Worm (Caenorhabditis elegans): ENCODE results near the gene gtf-2F2.
"Not testable (repeated sequence)": the region's sequence is repeated elsewhere in the genome, so short reads cannot be mapped to it uniquely, and the experiment has no call there.

The gtf-2F2 gene

DNA sequence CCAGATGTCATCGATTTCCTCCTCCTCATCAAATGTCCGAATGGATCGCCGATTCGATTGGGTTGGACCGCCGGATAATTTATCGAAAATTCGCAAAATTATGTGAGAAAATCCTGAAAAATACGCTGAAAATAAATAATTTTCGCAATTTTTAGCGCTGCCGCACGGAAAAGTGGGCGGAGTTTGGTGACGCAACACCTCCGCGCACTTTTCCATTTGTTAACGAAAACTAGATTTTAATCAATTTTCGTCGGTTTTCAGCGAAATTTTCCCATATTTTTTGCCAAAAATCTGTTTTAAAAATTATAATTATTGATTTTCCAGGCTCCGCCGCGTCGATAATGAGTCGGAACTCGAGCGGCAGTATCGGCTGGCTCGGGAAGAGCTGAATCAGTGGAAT lies 7.3 kb downstream of the gtf-2F2 start, which contains the start of gene Y39B6A.34:
Gene Y39B6A.34, plus strand, starts transcription at position 3 of the 400 bp plus-strand sequence.
- TF ChIP-seq unc-62 (GFP tag; optimal IDR thresholded peaks at IDR 0.05), result no peak

ce11 chrV:19001656-19002055 lies 7.9 kb downstream of the gtf-2F2 start, which contains the start of gene Y39B6A.33:
TSS of gene Y39B6A.33 (plus strand) at chrV:19001956.
- TF ChIP-seq unc-62 (GFP tag; optimal IDR thresholded peaks at IDR 0.05), result no peak

DNA sequence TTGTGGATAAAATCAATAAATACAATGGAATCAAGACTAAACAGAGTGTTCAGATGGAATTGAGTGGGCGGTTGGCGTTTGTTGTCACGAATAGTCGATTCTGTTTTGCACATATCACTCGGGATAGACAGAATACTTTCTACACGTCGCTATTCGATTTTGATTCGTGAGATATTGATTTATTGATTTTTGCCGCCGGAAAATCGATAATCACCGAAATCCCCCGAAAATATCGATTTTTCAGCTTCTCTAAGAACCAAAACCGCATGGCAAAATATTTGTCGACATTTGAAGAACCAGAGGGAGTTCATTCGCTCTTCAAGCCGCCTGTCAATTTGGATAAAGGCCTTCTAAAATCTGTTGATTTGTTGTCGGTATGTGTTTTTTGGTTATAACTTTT lies 16.7 kb downstream of the gtf-2F2 start:
- TF ChIP-seq unc-62 (GFP tag; optimal IDR thresholded peaks at IDR 0.05), result no peak

DNA sequence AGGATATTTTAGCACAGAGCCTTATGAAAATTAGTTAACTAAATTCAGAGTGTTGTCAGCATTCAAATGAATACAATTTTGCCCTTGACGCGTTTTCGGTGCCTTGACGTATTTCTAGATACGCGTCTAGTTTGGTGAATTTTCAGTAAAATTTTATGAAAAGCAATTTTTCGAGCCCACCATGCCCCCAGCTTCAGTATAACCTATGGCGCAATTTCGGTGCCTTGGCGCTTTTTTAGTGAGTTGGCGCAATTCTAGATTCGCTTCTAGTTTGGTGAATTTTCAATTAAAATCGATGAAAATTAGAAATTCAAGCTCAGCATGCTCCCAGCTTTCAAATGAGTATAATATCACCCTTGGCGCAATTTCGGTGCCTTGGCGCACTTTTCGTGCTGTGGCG lies 19.5 kb downstream of the gtf-2F2 start:
- no peak for TF ChIP-seq unc-62 (GFP tag; optimal IDR thresholded peaks at IDR 0.05)

DNA sequence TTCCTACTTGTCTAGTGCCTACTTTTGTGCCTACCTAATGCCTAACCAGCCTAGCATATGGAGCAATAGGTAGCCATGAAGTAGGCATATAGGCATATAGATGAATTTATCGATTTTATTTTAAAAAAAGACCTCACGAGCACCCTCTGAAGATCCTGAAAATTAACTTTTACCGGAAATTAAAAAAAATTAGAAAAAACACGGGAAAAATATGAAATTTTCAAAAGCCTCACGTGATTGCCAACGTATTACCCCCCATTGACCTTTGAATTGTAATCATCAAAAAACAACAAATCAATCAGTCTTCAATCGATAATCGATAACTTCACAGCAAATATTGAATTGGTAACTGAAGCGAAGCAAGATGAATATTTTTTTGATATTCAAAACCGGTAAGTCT lies 20.5 kb downstream of the gtf-2F2 start, which contains the start of gene Y39B6A.30:
Gene Y39B6A.30, plus strand, starts transcription at position 301 of the 400 bp plus-strand sequence.
- not testable (repeated sequence) for TF ChIP-seq unc-62 (GFP tag; optimal IDR thresholded peaks at IDR 0.05)

ce11 chrV:19019239-19019638 lies 25.5 kb downstream of the gtf-2F2 start:
- TF ChIP-seq unc-62 (GFP tag; optimal IDR thresholded peaks at IDR 0.05), result no peak

ce11 chrV:19024683-19025082 lies 30.9 kb downstream of the gtf-2F2 start, which contains the start of gene Y39B6A.29:
TSS of gene Y39B6A.29 (minus strand) at chrV:19024783.
- TF ChIP-seq unc-62 (GFP tag; optimal IDR thresholded peaks at IDR 0.05), result no peak

- no peak for TF ChIP-seq unc-62 (GFP tag; optimal IDR thresholded peaks at IDR 0.05)
Measured at ce11 chrV:19026163-19026562, 32.4 kb downstream of the gtf-2F2 start, which contains the start of gene Y39B6A.25. TSS of gene Y39B6A.25 (plus strand) at chrV:19026463.

DNA sequence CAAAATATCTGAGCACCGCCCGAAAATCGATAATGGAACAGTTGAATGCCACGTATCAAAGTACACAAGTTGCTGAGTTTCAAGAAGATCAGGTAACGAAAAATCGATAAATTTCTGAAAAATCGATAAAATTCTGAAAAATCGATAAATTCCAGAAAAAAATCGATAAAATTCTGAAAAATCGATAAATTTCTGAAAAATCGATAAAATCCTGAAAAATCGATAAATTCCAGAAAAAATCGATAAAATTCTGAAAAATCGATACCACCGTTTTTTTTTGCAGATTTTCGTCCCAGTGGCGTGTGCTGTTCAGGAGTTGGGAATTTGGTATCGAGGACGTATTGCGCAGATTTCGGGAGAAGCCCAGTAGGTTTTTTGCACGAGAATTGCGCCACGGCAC lies 33.6 kb downstream of the gtf-2F2 start:
- TF ChIP-seq unc-62 (GFP tag; optimal IDR thresholded peaks at IDR 0.05), result no peak

ce11 chrV:19031456-19031855 lies 37.7 kb downstream of the gtf-2F2 start, which contains the start of gene Y39B6A.27:
TSS of gene Y39B6A.27 (plus strand) at chrV:19031756.
- TF ChIP-seq unc-62 (GFP tag; optimal IDR thresholded peaks at IDR 0.05), result no peak

DNA sequence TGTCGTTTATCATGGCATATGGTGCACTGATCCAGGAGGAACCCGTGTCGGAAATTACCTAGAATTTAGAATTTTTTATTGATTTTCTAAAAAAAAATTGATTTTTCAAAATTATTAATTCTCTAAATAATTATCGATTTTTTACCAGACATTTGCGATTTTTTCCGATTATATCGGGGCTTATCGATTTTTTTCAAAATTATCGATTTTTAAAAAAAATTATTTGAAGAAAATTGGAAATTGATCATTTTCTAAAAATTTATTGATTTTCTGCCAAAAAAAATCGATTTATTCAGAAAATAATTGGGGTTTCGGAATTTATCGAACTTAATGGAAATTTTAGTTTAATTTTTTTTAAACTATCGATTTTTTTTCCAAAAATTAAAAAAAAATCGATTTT lies 42.3 kb downstream of the gtf-2F2 start:
- no peak for TF ChIP-seq unc-62 (GFP tag; optimal IDR thresholded peaks at IDR 0.05)

DNA sequence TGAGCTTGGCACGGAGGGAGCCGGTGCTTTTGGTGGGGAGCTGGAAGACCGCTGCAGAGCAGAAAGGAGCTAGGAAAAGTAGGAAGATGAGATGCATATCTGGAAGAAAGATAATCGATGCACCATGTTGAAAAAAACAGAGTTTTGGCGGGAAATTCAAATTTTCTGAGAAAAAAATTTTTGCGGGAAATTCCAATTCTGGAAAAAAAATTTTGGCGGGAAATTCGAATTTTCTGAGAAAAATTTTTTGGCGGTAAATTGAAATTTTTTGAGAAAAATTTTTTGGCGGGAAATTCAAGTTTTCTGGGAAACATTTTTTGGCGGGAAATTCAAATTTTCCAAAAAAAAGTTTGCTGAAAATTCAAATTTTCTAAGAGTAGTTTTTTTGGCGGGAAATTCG lies 43.5 kb downstream of the gtf-2F2 start, which contains the start of gene asp-17:
Gene asp-17, minus strand, starts transcription at position 101 of the 400 bp plus-strand sequence.
- TF ChIP-seq unc-62 (GFP tag; optimal IDR thresholded peaks at IDR 0.05), result no peak

- no peak for TF ChIP-seq unc-62 (GFP tag; optimal IDR thresholded peaks at IDR 0.05)
Measured at ce11 chrV:19042256-19042655, 48.5 kb downstream of the gtf-2F2 start, which contains the start of gene asp-16. TSS of gene asp-16 (minus strand) at chrV:19042605.

- no peak for TF ChIP-seq unc-62 (GFP tag; optimal IDR thresholded peaks at IDR 0.05)
Measured at ce11 chrV:19044753-19045152, 51.0 kb downstream of the gtf-2F2 start, which contains the start of gene asp-15. TSS of gene asp-15 (minus strand) at chrV:19044853.

DNA sequence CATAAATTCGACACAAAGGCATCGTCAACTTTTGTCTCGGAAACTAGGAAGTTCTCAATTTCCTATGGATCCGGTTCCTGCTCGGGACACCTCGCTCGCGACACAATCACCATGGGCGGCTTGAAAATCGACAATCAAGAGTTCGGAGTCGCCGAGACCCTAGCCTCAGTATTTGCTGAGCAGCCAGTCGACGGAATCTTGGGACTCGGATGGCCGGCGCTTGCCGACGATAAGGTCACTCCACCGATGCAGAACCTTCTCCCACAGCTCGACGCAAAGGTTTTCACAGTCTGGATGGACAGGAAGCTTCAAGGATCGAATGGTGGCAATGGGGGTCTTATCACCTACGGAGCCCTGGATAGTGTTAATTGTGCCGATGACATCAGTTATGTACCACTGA lies 53.7 kb downstream of the gtf-2F2 start:
- no peak for TF ChIP-seq unc-62 (GFP tag; optimal IDR thresholded peaks at IDR 0.05)

All from whole organism, dauer.